Worm (Caenorhabditis elegans): ENCODE measurements around the gene ZK430.5.

The ZK430.5 gene

ce11 chrII:4405358-4405757 lies at the start of gene ZK430.5:
TSS of gene ZK430.5 (plus strand) at chrII:4405658.
- TF ChIP-seq mab-5 (tag; optimal IDR thresholded peaks at IDR 0.05): no peak
- no peak for TF ChIP-seq ceh-16 (tag; optimal IDR thresholded peaks at IDR 0.05)
- no peak for TF ChIP-seq unc-55 (GFP tag; optimal IDR thresholded peaks at IDR 0.05)
- no peak for TF ChIP-seq ztf-4 (tag; optimal IDR thresholded peaks at IDR 0.05)
- no peak for TF ChIP-seq egl-27 (tag; optimal IDR thresholded peaks at IDR 0.05)
- no peak for TF ChIP-seq elt-3 (tag; optimal IDR thresholded peaks at IDR 0.05)
- TF ChIP-seq aly-2 (tag; optimal IDR thresholded peaks at IDR 0.05): no peak
- TF ChIP-seq Y55F3AM.14 (GFP tag; optimal IDR thresholded peaks at IDR 0.05): no peak
- no peak for TF ChIP-seq sem-4 (tag; optimal IDR thresholded peaks at IDR 0.05)
- TF ChIP-seq sma-9 (GFP tag; optimal IDR thresholded peaks at IDR 0.05): no peak
- no peak for TF ChIP-seq sma-9 (tag; optimal IDR thresholded peaks at IDR 0.05)
- no peak for TF ChIP-seq C34F6.9 (tag; optimal IDR thresholded peaks at IDR 0.05)
- no peak for TF ChIP-seq lin-13 (GFP tag; optimal IDR thresholded peaks at IDR 0.05)
- TF ChIP-seq blmp-1 (tag; optimal IDR thresholded peaks at IDR 0.05; ENCODE audit: insufficient read depth): no peak

- TF ChIP-seq egl-27 (tag; optimal IDR thresholded peaks at IDR 0.05): no peak
- TF ChIP-seq nhr-21 (tag; optimal IDR thresholded peaks at IDR 0.05): no peak
- no peak for TF ChIP-seq snpc-4 (tag; optimal IDR thresholded peaks at IDR 0.05)
- no peak for TF ChIP-seq C34F6.9 (tag; optimal IDR thresholded peaks at IDR 0.05)
- no peak for TF ChIP-seq ZK546.5 (tag; optimal IDR thresholded peaks at IDR 0.05)
- no peak for TF ChIP-seq skn-1 (tag; optimal IDR thresholded peaks at IDR 0.05)
- no peak for TF ChIP-seq R02D3.7 (tag; optimal IDR thresholded peaks at IDR 0.05)
- TF ChIP-seq ztf-11 (tag; optimal IDR thresholded peaks at IDR 0.05): no peak
- TF ChIP-seq nhr-77 (tag; optimal IDR thresholded peaks at IDR 0.05): no peak
- TF ChIP-seq gmeb-1 (tag; optimal IDR thresholded peaks at IDR 0.05): no peak
- no peak for TF ChIP-seq fos-1 (tag; optimal IDR thresholded peaks at IDR 0.05)
- TF ChIP-seq ceh-82 (tag; optimal IDR thresholded peaks at IDR 0.05): no peak
- no peak for TF ChIP-seq unc-55 (GFP tag; optimal IDR thresholded peaks at IDR 0.05)
- no peak for TF ChIP-seq elt-3 (tag; optimal IDR thresholded peaks at IDR 0.05)
- TF ChIP-seq nhr-25 (tag; optimal IDR thresholded peaks at IDR 0.05): no peak
- no peak for TF ChIP-seq Y55F3AM.14 (GFP tag; optimal IDR thresholded peaks at IDR 0.05)
- TF ChIP-seq nhr-237 (tag; optimal IDR thresholded peaks at IDR 0.05): no peak
- TF ChIP-seq mbf-1 (tag; optimal IDR thresholded peaks at IDR 0.05): no peak
These were observed 46.7 kb upstream of the ZK430.5 start, which contains the start of gene lat-2 for ce11 chrII:4358765-4359164. TSS of gene lat-2 (plus strand) at chrII:4359065.

ce11 chrII:4359219-4359618 lies 46.2 kb upstream of the ZK430.5 start:
- TF ChIP-seq nhr-10 (tag; optimal IDR thresholded peaks at IDR 0.05) (no peak), Y55F3AM.14 (GFP tag; optimal IDR thresholded peaks at IDR 0.05) (no peak), R02D3.7 (tag; optimal IDR thresholded peaks at IDR 0.05) (no peak), sma-3 (GFP tag; optimal IDR thresholded peaks at IDR 0.05) (no peak), egl-27 (tag; optimal IDR thresholded peaks at IDR 0.05) (no peak), lin-13 (GFP tag; optimal IDR thresholded peaks at IDR 0.05) (no peak), nhr-21 (tag; optimal IDR thresholded peaks at IDR 0.05) (no peak), ceh-82 (tag; optimal IDR thresholded peaks at IDR 0.05) (no peak), nhr-23 (tag; optimal IDR thresholded peaks at IDR 0.05) (no peak), ZK546.5 (tag; optimal IDR thresholded peaks at IDR 0.05) (no peak), ama-1 (optimal IDR thresholded peaks at IDR 0.05) (no peak), gmeb-1 (tag; optimal IDR thresholded peaks at IDR 0.05) (no peak), nhr-77 (tag; optimal IDR thresholded peaks at IDR 0.05) (no peak), lin-11 (tag; optimal IDR thresholded peaks at IDR 0.05) (no peak), snpc-4 (tag; optimal IDR thresholded peaks at IDR 0.05) (no peak), zag-1 (tag; optimal IDR thresholded peaks at IDR 0.05) (no peak), aly-2 (tag; optimal IDR thresholded peaks at IDR 0.05) (no peak), nhr-6 (tag; optimal IDR thresholded peaks at IDR 0.05) (no peak)

- TF ChIP-seq F13H6.1 (tag; optimal IDR thresholded peaks at IDR 0.05): peak; percentile 41
- peak; percentile 37 for TF ChIP-seq fos-1 (tag; optimal IDR thresholded peaks at IDR 0.05)
- TF ChIP-seq nhr-25 (tag; optimal IDR thresholded peaks at IDR 0.05): no peak
- no peak for TF ChIP-seq unc-62 (GFP tag; optimal IDR thresholded peaks at IDR 0.05)
- TF ChIP-seq mab-5 (tag; optimal IDR thresholded peaks at IDR 0.05): no peak
- no peak for TF ChIP-seq nhr-12 (tag; optimal IDR thresholded peaks at IDR 0.05)
- TF ChIP-seq sma-3 (GFP tag; optimal IDR thresholded peaks at IDR 0.05): peak; percentile 25
- no peak for TF ChIP-seq lin-39 (tag; optimal IDR thresholded peaks at IDR 0.05)
- TF ChIP-seq unc-55 (GFP tag; optimal IDR thresholded peaks at IDR 0.05): no peak
- no peak for TF ChIP-seq nhr-6 (tag; optimal IDR thresholded peaks at IDR 0.05)
- TF ChIP-seq lsy-2 (tag; optimal IDR thresholded peaks at IDR 0.05): no peak
These were observed 43.4 kb upstream of the ZK430.5 start for ce11 chrII:4362088-4362487.
